Worm (Caenorhabditis elegans) whole organism, L2 larva: ENCODE data around the gene ZK856.19.
A peak's percentile ranks its signal among the peaks of the same experiment; 100 is the strongest.

Source experiments
- R02D3.7 ChIP-seq: fragments of 150-350 bp; optimal IDR thresholded peaks from 2 replicates; lab custom pipeline; 2014; ENCODE audit warnings: missing biosample characterization, missing genetic modification characterization
- Y55F3AM.14 ChIP-seq: fragments of 200-800 bp; sonication (Bioruptor generic); optimal IDR thresholded peaks from 2 replicates; lab custom pipeline; 2018; ENCODE audit warnings: mild to moderate bottlenecking, missing genetic modification characterization, missing compliant biosample characterization
- alr-1 ChIP-seq: fragments of 150-350 bp; optimal IDR thresholded peaks from 2 replicates; lab custom pipeline; 2014; ENCODE audit warnings: missing biosample characterization, missing genetic modification characterization
- aly-2 ChIP-seq: fragments of 150-350 bp; optimal IDR thresholded peaks from 2 replicates; lab custom pipeline; 2014; ENCODE audit warnings: missing biosample characterization, missing genetic modification characterization
- ama-1 ChIP-seq: fragments of 150-350 bp; optimal IDR thresholded peaks from 2 replicates; lab custom pipeline; 2018; ENCODE audit warnings: inconsistent platforms
- ceh-16 ChIP-seq: fragments of 150-350 bp; optimal IDR thresholded peaks from 2 replicates; lab custom pipeline; 2014; ENCODE audit warnings: missing biosample characterization, missing genetic modification characterization
- ceh-82 ChIP-seq: fragments of 150-350 bp; optimal IDR thresholded peaks from 2 replicates; lab custom pipeline; 2014; ENCODE audit warnings: missing biosample characterization, missing genetic modification characterization
- crh-2 ChIP-seq: sonication (generic microtip); optimal IDR thresholded peaks from 2 replicates; lab custom pipeline; 2017; ENCODE audit warnings: missing biosample characterization, missing genetic modification characterization
- dmd-4 ChIP-seq: sonication (generic microtip); optimal IDR thresholded peaks from 2 replicates; lab custom pipeline; 2017; ENCODE audit warnings: missing biosample characterization, missing genetic modification characterization
- egl-27 ChIP-seq: sonication (generic microtip); optimal IDR thresholded peaks from 3 replicates; lab custom pipeline; 2017; ENCODE audit warnings: missing biosample characterization, missing genetic modification reagents, missing genetic modification characterization
- elt-1 ChIP-seq: fragments of 150-350 bp; optimal IDR thresholded peaks from 2 replicates; lab custom pipeline; 2014; ENCODE audit warnings: missing biosample characterization, missing genetic modification characterization
- fos-1 ChIP-seq: fragments of 150-350 bp; optimal IDR thresholded peaks from 2 replicates; lab custom pipeline; 2014; ENCODE audit warnings: missing biosample characterization, missing genetic modification characterization
- gmeb-1 ChIP-seq: fragments of 150-350 bp; optimal IDR thresholded peaks from 2 replicates; lab custom pipeline; 2014; ENCODE audit warnings: missing biosample characterization, missing genetic modification characterization
- lin-11 ChIP-seq: fragments of 150-350 bp; sonication (generic microtip); optimal IDR thresholded peaks from 2 replicates; lab custom pipeline; 2014; ENCODE audit warnings: missing biosample characterization, missing genetic modification characterization, inconsistent platforms, mixed read lengths
- lin-13 ChIP-seq: fragments of 150-350 bp; optimal IDR thresholded peaks from 2 replicates; lab custom pipeline; 2014; ENCODE audit warnings: missing biosample characterization, missing genetic modification reagents, missing genetic modification characterization
- lin-39 ChIP-seq: fragments of 150-350 bp; optimal IDR thresholded peaks from 2 replicates; lab custom pipeline; 2014; ENCODE audit warnings: missing biosample characterization, missing genetic modification reagents, missing genetic modification characterization
- lsy-2 ChIP-seq, 2 experiments: fragments of 150-350 bp in 1 of 2; sonication (generic microtip) in 1 of 2; optimal IDR thresholded peaks; 2 replicates each; lab custom pipeline; 2014 to 2017; ENCODE audit warnings: missing biosample characterization in 2 of 2, missing genetic modification characterization in 2 of 2
- mbf-1 ChIP-seq: sonication (generic microtip); optimal IDR thresholded peaks from 2 replicates; lab custom pipeline; 2017; ENCODE audit warnings: missing biosample characterization, missing genetic modification characterization
- mdl-1 ChIP-seq, 2 experiments: fragments of 150-350 bp in 1 of 2; sonication (generic microtip) in 1 of 2; optimal IDR thresholded peaks; 2 replicates each; lab custom pipeline; 2017; ENCODE audit warnings: missing biosample characterization in 2 of 2, missing genetic modification characterization in 2 of 2
- nhr-11 ChIP-seq: fragments of 150-350 bp; optimal IDR thresholded peaks from 2 replicates; lab custom pipeline; 2014; ENCODE audit warnings: missing biosample characterization, missing genetic modification characterization
- nhr-12 ChIP-seq: fragments of 150-350 bp; optimal IDR thresholded peaks from 2 replicates; lab custom pipeline; 2014; ENCODE audit warnings: missing biosample characterization, missing genetic modification characterization
- nhr-129 ChIP-seq: fragments of 150-350 bp; optimal IDR thresholded peaks from 2 replicates; lab custom pipeline; 2014; ENCODE audit warnings: missing biosample characterization, missing genetic modification characterization
- nhr-25 ChIP-seq: fragments of 150-350 bp; sonication (generic microtip); optimal IDR thresholded peaks from 3 replicates; lab custom pipeline; 2014; ENCODE audit warnings: missing biosample characterization, missing genetic modification characterization
- nhr-77 ChIP-seq: fragments of 150-350 bp; optimal IDR thresholded peaks from 2 replicates; lab custom pipeline; 2014; ENCODE audit warnings: missing biosample characterization, missing genetic modification characterization
- peb-1 ChIP-seq: fragments of 150-350 bp; optimal IDR thresholded peaks from 2 replicates; lab custom pipeline; 2014; ENCODE audit warnings: missing biosample characterization, missing genetic modification characterization
- sem-4 ChIP-seq: fragments of 150-350 bp; optimal IDR thresholded peaks from 2 replicates; lab custom pipeline; 2014; ENCODE audit warnings: missing biosample characterization, missing genetic modification reagents, missing genetic modification characterization
- sma-3 ChIP-seq: sonication (generic microtip); optimal IDR thresholded peaks from 2 replicates; lab custom pipeline; 2016; ENCODE audit warnings: missing genetic modification reagents, missing genetic modification characterization, missing compliant biosample characterization
- sma-9 ChIP-seq, 2 experiments: fragments of 150-350 bp in 1 of 2; sonication (generic microtip) in 1 of 2; optimal IDR thresholded peaks; 2 replicates each; lab custom pipeline; 2014 to 2016; ENCODE audit warnings: missing genetic modification characterization in 2 of 2, mild to moderate bottlenecking in 1 of 2, missing biosample characterization in 1 of 2, missing compliant biosample characterization in 1 of 2, missing genetic modification reagents in 1 of 2, moderate library complexity in 1 of 2
- snpc-4 ChIP-seq: fragments of 150-350 bp; optimal IDR thresholded peaks from 2 replicates; lab custom pipeline; 2014; ENCODE audit warnings: missing biosample characterization, missing genetic modification characterization
- unc-62 ChIP-seq: fragments of 150-350 bp; optimal IDR thresholded peaks from 2 replicates; lab custom pipeline; 2014; ENCODE audit warnings: missing biosample characterization, missing genetic modification reagents, missing genetic modification characterization
- zag-1 ChIP-seq: fragments of 150-350 bp; optimal IDR thresholded peaks from 2 replicates; lab custom pipeline; 2014; ENCODE audit warnings: missing biosample characterization, missing genetic modification characterization
- ztf-1 ChIP-seq: fragments of 200-800 bp; sonication (Bioruptor generic); conservative IDR thresholded peaks from 2 replicates; pipeline ENCODE4 v1.3.6; 2022; ENCODE audit warnings: missing genetic modification characterization, missing compliant biosample characterization
- ztf-4 ChIP-seq: fragments of 150-350 bp; optimal IDR thresholded peaks from 2 replicates; lab custom pipeline; 2014; ENCODE audit warnings: missing biosample characterization, missing genetic modification characterization

ZK856.19 gene

ce11 chrV:10202340-10202739 lies 2.4 kb downstream of the ZK856.19 start:
- TF ChIP-seq alr-1 (tag; lab: Kevin White, UChicago) (no peak), aly-2 (tag; lab: Kevin White, UChicago) (no peak), snpc-4 (tag; lab: Kevin White, UChicago) (no peak), zag-1 (tag; lab: Kevin White, UChicago) (no peak), nhr-12 (no peak), gmeb-1 (no peak), lin-11 (no peak), ama-1 (lab: Kevin White, UChicago) (no peak), ceh-82 (tag; lab: Kevin White, UChicago) (no peak), nhr-11 (tag; lab: Kevin White, UChicago) (no peak), ztf-4 (tag; lab: Kevin White, UChicago) (no peak), ceh-16 (tag; lab: Kevin White, UChicago) (no peak), nhr-77 (no peak), sem-4 (tag; lab: Kevin White, UChicago) (no peak), fos-1 (no peak), peb-1 (tag; lab: Kevin White, UChicago) (no peak), egl-27 (tag; lab: Kevin White, UChicago) (no peak), unc-62 (GFP tag; lab: Kevin White, UChicago) (no peak), lin-13 (no peak), dmd-4 (tag; lab: Kevin White, UChicago) (no peak)

DNA sequence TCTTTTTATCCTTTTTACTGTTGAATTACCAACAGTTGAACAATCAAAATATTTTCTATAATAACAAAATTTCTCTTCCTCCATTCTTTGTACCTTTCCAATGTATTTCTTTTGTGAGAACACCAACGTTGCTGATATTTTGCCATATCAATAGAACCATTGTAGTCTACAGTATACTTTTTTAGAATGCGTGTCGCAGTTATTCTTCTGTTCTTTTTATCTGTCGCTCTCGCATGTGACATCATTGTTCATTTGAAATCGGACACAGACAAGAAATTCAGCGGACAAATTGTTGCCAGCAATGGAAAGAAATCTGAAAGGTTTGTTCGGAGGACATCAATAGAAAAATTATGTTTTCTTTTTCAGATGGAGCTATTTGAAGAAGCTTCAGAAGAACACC lies 2.8 kb downstream of the ZK856.19 start, which contains the start of gene ZK856.7:
ZK856.7 (plus strand) TSS at position 186 of the 400 bp plus-strand sequence.
- TF ChIP-seq aly-2 (tag; lab: Kevin White, UChicago) (no peak), nhr-25 (tag; lab: Kevin White, UChicago) (peak; percentile 25), mbf-1 (no peak), crh-2 (tag; lab: Kevin White, UChicago) (peak; percentile 37), elt-1 (no peak), lsy-2 (tag; optimal IDR thresholded peaks at IDR 0.05; lab: Kevin White, UChicago) (peak in 1 of 2 experiments; percentile 11)

ce11 chrV:10198386-10198785 lies 6.3 kb downstream of the ZK856.19 start, which contains the start of gene ZK856.6:
ZK856.6 (plus strand) TSS chrV:10198686.
- TF ChIP-seq lsy-2 (tag; optimal IDR thresholded peaks at IDR 0.05; lab: Kevin White, UChicago) = no peak
- no peak for TF ChIP-seq ama-1 (lab: Kevin White, UChicago)
- TF ChIP-seq peb-1 (tag; lab: Kevin White, UChicago) = no peak
- TF ChIP-seq elt-1 = no peak
- no peak for TF ChIP-seq dmd-4 (tag; lab: Kevin White, UChicago)
- TF ChIP-seq alr-1 (tag; lab: Kevin White, UChicago) = no peak
- TF ChIP-seq nhr-11 (tag; lab: Kevin White, UChicago) = no peak
- TF ChIP-seq nhr-129 (tag; lab: Kevin White, UChicago) = no peak
- no peak for TF ChIP-seq sma-3 (GFP tag; lab: Kevin White, UChicago)

DNA sequence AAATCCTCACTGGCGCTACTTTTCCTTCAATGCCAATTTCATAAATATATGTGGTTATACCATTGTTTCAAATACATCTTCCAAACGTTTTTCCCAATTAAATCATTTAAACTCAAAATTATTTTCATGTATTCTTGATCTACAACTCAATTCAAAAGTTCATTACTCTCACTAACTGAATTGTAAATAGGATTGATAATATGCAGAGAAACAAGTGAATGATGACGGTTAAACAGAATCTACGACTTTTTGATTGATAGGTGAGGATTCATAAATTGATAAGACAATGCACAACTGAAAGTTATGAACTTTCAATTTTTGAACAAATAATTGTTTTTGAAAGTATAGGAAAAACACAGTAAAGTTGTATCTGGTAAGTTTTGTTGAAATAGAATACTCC lies 13.5 kb downstream of the ZK856.19 start:
- TF ChIP-seq unc-62 (GFP tag; lab: Kevin White, UChicago) (no peak), ztf-4 (tag; lab: Kevin White, UChicago) (no peak), fos-1 (peak; percentile 35)
- TF ChIP-seq, all 48 proteins: peak for 1

ce11 chrV:10190081-10190556 lies 14.6 kb downstream of the ZK856.19 start, which contains the start of gene ZK856.5:
ZK856.5 (minus strand) TSS chrV:10190131.
- TF ChIP-seq fos-1 (peak; percentile 71), sma-9 (GFP tag; optimal IDR thresholded peaks at IDR 0.05; lab: Kevin White, UChicago) (peak; percentile 68), sma-9 (tag; optimal IDR thresholded peaks at IDR 0.05; lab: Kevin White, UChicago) (no peak), crh-2 (tag; lab: Kevin White, UChicago) (peak; percentile 61), ama-1 (lab: Kevin White, UChicago) (no peak), Y55F3AM.14 (no peak), mdl-1 (tag; optimal IDR thresholded peaks at IDR 0.05; lab: Kevin White, UChicago) (peak in 1 of 2 experiments; percentile 36)

DNA sequence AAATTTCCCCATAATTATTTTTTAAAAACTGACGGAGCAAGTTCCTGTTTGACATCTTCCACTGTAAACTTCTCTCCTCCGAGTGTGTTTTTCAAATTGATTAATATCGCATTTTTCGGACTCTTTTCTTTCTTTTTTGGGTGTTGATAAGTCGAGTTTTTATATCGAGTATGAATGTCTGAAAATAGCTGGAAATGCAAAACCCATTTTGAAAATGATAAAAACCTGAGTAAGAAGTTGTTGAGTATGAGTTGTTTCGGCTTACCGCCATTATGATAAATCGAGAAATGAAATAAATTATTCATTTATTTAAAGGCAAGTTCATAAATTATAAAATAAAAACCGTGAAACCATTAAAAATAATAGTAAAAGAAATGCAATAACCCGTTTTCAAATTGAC lies 19.0 kb downstream of the ZK856.19 start, which contains the start of gene ZK856.18:
ZK856.18 (minus strand) TSS at position 289 of the 400 bp plus-strand sequence.
- TF ChIP-seq dmd-4 (tag; lab: Kevin White, UChicago) (no peak), mbf-1 (no peak), sma-3 (GFP tag; lab: Kevin White, UChicago) (no peak), R02D3.7 (tag; lab: Kevin White, UChicago) (no peak), lin-39 (tag; lab: Kevin White, UChicago) (no peak), fos-1 (no peak), ztf-1 (no peak), unc-62 (GFP tag; lab: Kevin White, UChicago) (no peak), nhr-77 (no peak), ztf-4 (tag; lab: Kevin White, UChicago) (no peak)
- TF ChIP-seq, all 48 proteins: peak for 0
